Worm (Caenorhabditis elegans): ENCODE data around the gene F42A10.6.
A peak's percentile ranks its signal among the peaks of the same experiment; 100 is the strongest.

Gene F42A10.6

ce11 chrIII:6207881-6208280, 31.2 kb upstream of the F42A10.6 start, which contains the start of gene C23G10.2 (continued):
- TF ChIP-seq nfya-1 (tag; optimal IDR thresholded peaks at IDR 0.05; ENCODE audit: borderline replicate concordance, insufficient read depth) (no peak), hrde-1 (tag; optimal IDR thresholded peaks at IDR 0.05; ENCODE audit: borderline replicate concordance) (peak; percentile 23), ceh-100 (GFP tag; IDR thresholded peaks at IDR 0.05) (peak; percentile 27; the same call in 1 of the 2 replicates), hmg-1.2 (GFP tag; IDR thresholded peaks at IDR 0.05) (peak; percentile 30; the same call in 1 of the 2 replicates), hlh-12 (tag; optimal IDR thresholded peaks at IDR 0.05) (no peak), let-526 (GFP tag; IDR thresholded peaks at IDR 0.05) (no peak), C17E4.6 (GFP tag; IDR thresholded peaks at IDR 0.05) (no peak), lin-26 (GFP tag; IDR thresholded peaks at IDR 0.05) (peak; percentile 69), mes-4 (tag; optimal IDR thresholded peaks at IDR 0.05) (no peak), rpc-1 (optimal IDR thresholded peaks at IDR 0.05) (no peak), rpc-1 (tag; optimal IDR thresholded peaks at IDR 0.05) (no peak), tbx-9 (tag; optimal IDR thresholded peaks at IDR 0.05; ENCODE audit: borderline replicate concordance) (no peak), mcd-1 (GFP tag; IDR thresholded peaks at IDR 0.05) (no peak), D2030.7 (GFP tag; IDR thresholded peaks at IDR 0.05) (no peak; the same call in 1 of the 2 replicates), bed-2 (GFP tag; IDR thresholded peaks at IDR 0.05) (no peak), snpc-1.3 (tag; optimal IDR thresholded peaks at IDR 0.05; ENCODE audit: insufficient read depth) (peak; percentile 42), K12H6.12 (tag; optimal IDR thresholded peaks at IDR 0.05) (no peak), Y79H2A.3 (GFP tag; conservative IDR thresholded peaks at IDR 0.05) (no peak), egl-18 (GFP tag; IDR thresholded peaks at IDR 0.05) (no peak), ekl-4 (GFP tag; IDR thresholded peaks at IDR 0.05) (peak; percentile 70; the same call in 1 of the 2 replicates), somi-1 (GFP tag; optimal IDR thresholded peaks at IDR 0.05) (no peak), F55B11.4 (tag; optimal IDR thresholded peaks at IDR 0.05; ENCODE audit: borderline replicate concordance, insufficient read depth) (no peak), nhr-120 (GFP tag; IDR thresholded peaks at IDR 0.05) (no peak), ccch-3 (GFP tag; optimal IDR thresholded peaks at IDR 0.05) (no peak), akir-1 (GFP tag; optimal IDR thresholded peaks at IDR 0.05) (no peak), lir-1 (GFP tag; conservative IDR thresholded peaks at IDR 0.05) (no peak), B0019.2 (GFP tag; conservative IDR thresholded peaks at IDR 0.05) (no peak), ztf-22 (GFP tag; optimal IDR thresholded peaks at IDR 0.05) (no peak), mel-28 (tag; optimal IDR thresholded peaks at IDR 0.05; ENCODE audit: borderline replicate concordance) (no peak), ama-1 (optimal IDR thresholded peaks at IDR 0.05) (no peak), ama-1 (GFP tag; optimal IDR thresholded peaks at IDR 0.05) (peak in 1 of 2 experiments; percentile 75), ZK185.1 (tag; optimal IDR thresholded peaks at IDR 0.05; ENCODE audit: poor library complexity, severe bottlenecking) (peak; percentile 25), dox-1 (GFP tag; IDR thresholded peaks at IDR 0.05) (peak; percentile 31; the same call in 1 of the 2 replicates), chd-7 (tag; optimal IDR thresholded peaks at IDR 0.05) (no peak), sdz-38 (tag; optimal IDR thresholded peaks at IDR 0.05) (no peak), tlf-1 (GFP tag; optimal IDR thresholded peaks at IDR 0.05) (peak; percentile 41), lin-54 (GFP tag; optimal IDR thresholded peaks at IDR 0.05) (peak; percentile 16), Y95B8A.8 (GFP tag; IDR thresholded peaks at IDR 0.05) (0 out of 2 replicates have a peak, but pooled peaks have one; percentile 31), lin-35 (GFP tag; optimal IDR thresholded peaks at IDR 0.05) (no peak), snpc-1.1 (tag; optimal IDR thresholded peaks at IDR 0.05; ENCODE audit: insufficient read depth) (peak; percentile 65), T26A5.8 (tag; optimal IDR thresholded peaks at IDR 0.05) (no peak), F23B12.7 (tag; optimal IDR thresholded peaks at IDR 0.05; ENCODE audit: insufficient read depth) (no peak), nhr-80 (tag; optimal IDR thresholded peaks at IDR 0.05) (no peak), cebp-2 (GFP tag; IDR thresholded peaks at IDR 0.05) (no peak), nhr-90 (tag; optimal IDR thresholded peaks at IDR 0.05) (no peak), athp-1 (tag; optimal IDR thresholded peaks at IDR 0.05) (no peak), dpl-1 (GFP tag; optimal IDR thresholded peaks at IDR 0.05) (no peak), snpc-4 (GFP tag; optimal IDR thresholded peaks at IDR 0.05) (no peak), snpc-4 (tag; optimal IDR thresholded peaks at IDR 0.05) (peak in 2 of 4 experiments; percentile 24)

Measured in whole organism, young adult.